Fruit fly (Drosophila melanogaster) whole organism, embryonic: ENCODE data around the gene CG43400.

Experiments used
- BEAF-32 ChIP-seq: fragments of 200-800 bp; sonication (Bioruptor generic); optimal IDR thresholded peaks from 3 replicates; lab custom pipeline; 2017; ENCODE audit warnings: missing biosample characterization, missing genetic modification characterization, mild to moderate bottlenecking, moderate library complexity, missing genetic modification reagents
- Bgb ChIP-seq: fragments of 200-800 bp; sonication (Bioruptor generic); IDR thresholded peaks from 2 replicates; pipeline ENCODE4 v1.3.6; 2022; ENCODE audit warnings: missing biosample characterization, missing genetic modification characterization; ENCODE audit not compliant: partially characterized antibody
- CG11085 ChIP-seq: fragments of 200-800 bp; sonication (Bioruptor generic); IDR thresholded peaks from 2 replicates; pipeline ENCODE4 v1.3.6; 2022; ENCODE audit warnings: missing biosample characterization, missing genetic modification characterization
- CG12299 ChIP-seq: fragments of 200-800 bp; sonication (Bioruptor generic); optimal IDR thresholded peaks from 2 replicates; lab custom pipeline; 2018; ENCODE audit warnings: missing biosample characterization, mild to moderate bottlenecking, missing genetic modification characterization
- CG17328 ChIP-seq: fragments of 200-800 bp; sonication (Bioruptor generic); IDR thresholded peaks from 2 replicates; pipeline ENCODE4 v1.3.6; 2022; ENCODE audit warnings: missing biosample characterization, missing genetic modification characterization
- CG17829 ChIP-seq: fragments of 200-800 bp; optimal IDR thresholded peaks from 2 replicates; lab custom pipeline; 2019; ENCODE audit warnings: missing biosample characterization, mild to moderate bottlenecking, missing genetic modification characterization, moderate library complexity
- CG2199 ChIP-seq: fragments of 200-800 bp; sonication (Bioruptor generic); IDR thresholded peaks from 3 replicates; pipeline ENCODE4 v1.3.6; 2022; ENCODE audit warnings: missing biosample characterization, missing genetic modification characterization
- CG2875 ChIP-seq: fragments of 200-800 bp; sonication (Bioruptor generic); optimal IDR thresholded peaks from 2 replicates; lab custom pipeline; 2017; ENCODE audit warnings: missing biosample characterization, mild to moderate bottlenecking, missing genetic modification characterization, missing genetic modification reagents
- CG31441 ChIP-seq: fragments of 200-800 bp; sonication (Bioruptor generic); IDR thresholded peaks from 2 replicates; pipeline ENCODE4 v1.3.6; 2022; ENCODE audit warnings: missing biosample characterization, missing genetic modification characterization
- CG32767 ChIP-seq: fragments of 200-800 bp; sonication (Bioruptor generic); IDR thresholded peaks from 2 replicates; pipeline ENCODE4 v1.3.6; 2022; ENCODE audit warnings: missing biosample characterization, missing genetic modification characterization
- CG34224 ChIP-seq: fragments of 200-800 bp; sonication (Bioruptor generic); IDR thresholded peaks from 3 replicates; pipeline ENCODE4 v1.3.6; 2022; ENCODE audit warnings: missing biosample characterization, missing genetic modification characterization; ENCODE audit not compliant: partially characterized antibody
- CG4282 ChIP-seq: fragments of 200-800 bp; sonication (Bioruptor generic); optimal IDR thresholded peaks from 2 replicates; lab custom pipeline; 2016; ENCODE audit warnings: missing biosample characterization, missing genetic modification characterization
- CG4820 ChIP-seq: fragments of 200-800 bp; sonication (Bioruptor generic); optimal IDR thresholded peaks from 3 replicates; lab custom pipeline; 2016; ENCODE audit warnings: missing biosample characterization, missing genetic modification characterization
- CG6175 ChIP-seq: fragments of 200-800 bp; sonication (Bioruptor generic); IDR thresholded peaks from 3 replicates; pipeline ENCODE4 v1.3.6; 2022; ENCODE audit warnings: missing biosample characterization, missing genetic modification characterization
- CG6813 ChIP-seq: fragments of 200-800 bp; sonication (Bioruptor generic); optimal IDR thresholded peaks from 2 replicates; lab custom pipeline; 2017; ENCODE audit warnings: missing biosample characterization, missing genetic modification characterization, mild to moderate bottlenecking, moderate library complexity, missing genetic modification reagents
- CG7357 ChIP-seq: fragments of 200-800 bp; sonication (Bioruptor generic); IDR thresholded peaks from 3 replicates; pipeline ENCODE4 v1.3.6; 2022; ENCODE audit warnings: missing biosample characterization, missing genetic modification characterization
- CG7786 ChIP-seq: fragments of 200-800 bp; sonication (Bioruptor generic); optimal IDR thresholded peaks from 2 replicates; lab custom pipeline; 2016; ENCODE audit warnings: missing biosample characterization, missing genetic modification characterization
- CG8765 ChIP-seq: fragments of 200-800 bp; sonication (Bioruptor generic); IDR thresholded peaks from 2 replicates; pipeline ENCODE4 v1.3.6; 2022; ENCODE audit warnings: missing biosample characterization, missing genetic modification characterization
- CG9609 ChIP-seq: fragments of 200-800 bp; sonication (Bioruptor generic); optimal IDR thresholded peaks from 3 replicates; lab custom pipeline; 2016; ENCODE audit warnings: missing biosample characterization, missing genetic modification characterization
- Dad ChIP-seq: fragments of 200-800 bp; sonication (Bioruptor generic); optimal IDR thresholded peaks from 3 replicates; lab custom pipeline; 2016; ENCODE audit warnings: missing biosample characterization, missing genetic modification characterization
- Dip2 ChIP-seq: fragments of 200-800 bp; sonication (Bioruptor generic); IDR thresholded peaks from 2 replicates; pipeline ENCODE4 v1.3.6; 2022; ENCODE audit warnings: missing biosample characterization, missing genetic modification characterization
- Dp ChIP-seq: fragments of 200-800 bp; sonication (Bioruptor generic); optimal IDR thresholded peaks from 2 replicates; lab custom pipeline; 2018; ENCODE audit warnings: missing biosample characterization, mild to moderate bottlenecking, missing genetic modification characterization, moderate library complexity
- Drgx ChIP-seq: fragments of 200-800 bp; sonication (Bioruptor generic); IDR thresholded peaks from 2 replicates; pipeline ENCODE4 v1.3.6; 2022; ENCODE audit warnings: missing biosample characterization, missing genetic modification characterization
- Gug ChIP-seq: fragments of 200-800 bp; sonication (Bioruptor generic); IDR thresholded peaks from 4 replicates; pipeline ENCODE4 v1.3.6; 2022; ENCODE audit warnings: missing biosample characterization, missing genetic modification characterization
- Hsf ChIP-seq: fragments of 200-800 bp; sonication (Bioruptor generic); optimal IDR thresholded peaks from 3 replicates; lab custom pipeline; 2016; ENCODE audit warnings: missing biosample characterization, missing genetic modification characterization
- MBD-R2 ChIP-seq: fragments of 200-800 bp; sonication (Bioruptor generic); IDR thresholded peaks from 2 replicates; pipeline ENCODE4 v1.3.6; 2022; ENCODE audit warnings: missing biosample characterization, missing genetic modification characterization
- NC2β ChIP-seq: fragments of 200-800 bp; sonication (Bioruptor generic); optimal IDR thresholded peaks from 2 replicates; lab custom pipeline; 2016; ENCODE audit warnings: missing biosample characterization, missing genetic modification characterization
- Nf-YB ChIP-seq: fragments of 200-800 bp; sonication (Bioruptor generic); optimal IDR thresholded peaks from 3 replicates; lab custom pipeline; 2019; ENCODE audit warnings: missing biosample characterization, mild to moderate bottlenecking, missing genetic modification characterization, moderate library complexity
- Pdp1 ChIP-seq, 2 experiments: fragments of 200-800 bp; sonication (Bioruptor generic); optimal IDR thresholded peaks; 3 replicates each; lab custom pipeline; 2016; ENCODE audit warnings: missing biosample characterization in 2 of 2, missing genetic modification characterization in 2 of 2, mild to moderate bottlenecking in 1 of 2, moderate library complexity in 1 of 2
- Ptx1 ChIP-seq: fragments of 200-800 bp; sonication (Bioruptor generic); IDR thresholded peaks from 2 replicates; pipeline ENCODE4 v1.3.6; 2022; ENCODE audit warnings: missing biosample characterization, missing genetic modification characterization
- TFAM ChIP-seq: fragments of 200-800 bp; sonication (Bioruptor generic); optimal IDR thresholded peaks from 2 replicates; lab custom pipeline; 2017; ENCODE audit warnings: missing biosample characterization, missing genetic modification characterization, inconsistent platforms
- bab2 ChIP-seq: fragments of 200-800 bp; sonication (Bioruptor generic); optimal IDR thresholded peaks from 2 replicates; lab custom pipeline; 2016; ENCODE audit warnings: missing biosample characterization, missing genetic modification characterization
- cad ChIP-seq: fragments of >200 bp; optimal IDR thresholded peaks from 2 replicates; lab custom pipeline; 2017; ENCODE audit warnings: missing biosample characterization, missing genetic modification characterization
- dan ChIP-seq: fragments of 200-800 bp; sonication (Bioruptor generic); IDR thresholded peaks from 2 replicates; pipeline ENCODE4 v1.3.6; 2022; ENCODE audit warnings: missing biosample characterization, missing genetic modification characterization
- dimm ChIP-seq: fragments of 200-800 bp; sonication (Bioruptor generic); IDR thresholded peaks from 2 replicates; pipeline ENCODE4 v1.3.6; 2022; ENCODE audit warnings: missing biosample characterization, missing genetic modification characterization
- dm ChIP-seq: fragments of 200-800 bp; sonication (Bioruptor generic); optimal IDR thresholded peaks from 3 replicates; lab custom pipeline; 2016; ENCODE audit warnings: missing biosample characterization, missing genetic modification characterization
- ems ChIP-seq: fragments of 200-800 bp; sonication (Bioruptor generic); optimal IDR thresholded peaks from 3 replicates; lab custom pipeline; 2016; ENCODE audit warnings: missing biosample characterization, missing genetic modification characterization
- fd102C ChIP-seq: fragments of 200-800 bp; sonication (Bioruptor generic); optimal IDR thresholded peaks from 2 replicates; lab custom pipeline; 2018; ENCODE audit warnings: missing biosample characterization, mild to moderate bottlenecking, missing genetic modification characterization, moderate library complexity
- fd3F ChIP-seq: fragments of 200-800 bp; sonication (Bioruptor generic); optimal IDR thresholded peaks from 2 replicates; lab custom pipeline; 2018; ENCODE audit warnings: missing biosample characterization, mild to moderate bottlenecking, missing genetic modification characterization, moderate library complexity
- gro ChIP-seq: fragments of 200-800 bp; sonication (Bioruptor generic); optimal IDR thresholded peaks from 2 replicates; lab custom pipeline; 2016; ENCODE audit warnings: missing biosample characterization, missing genetic modification characterization
- hbn ChIP-seq: fragments of 200-800 bp; sonication (Bioruptor generic); IDR thresholded peaks from 2 replicates; pipeline ENCODE4 v1.3.6; 2022; ENCODE audit warnings: missing biosample characterization, missing genetic modification characterization; ENCODE audit not compliant: partially characterized antibody
- kay ChIP-seq: fragments of 200-800 bp; sonication (Bioruptor generic); optimal IDR thresholded peaks from 2 replicates; lab custom pipeline; 2016; ENCODE audit warnings: missing biosample characterization, missing genetic modification characterization
- luna ChIP-seq: fragments of 200-800 bp; sonication (Bioruptor generic); optimal IDR thresholded peaks from 2 replicates; lab custom pipeline; 2016; ENCODE audit warnings: missing biosample characterization, missing genetic modification characterization
- otp ChIP-seq: fragments of 200-800 bp; sonication (Bioruptor generic); IDR thresholded peaks from 3 replicates; pipeline ENCODE4, ENCODE4 v1.3.6; 2022; ENCODE audit warnings: missing biosample characterization, missing genetic modification characterization
- pfk ChIP-seq: fragments of 200-800 bp; sonication (Bioruptor generic); optimal IDR thresholded peaks from 2 replicates; lab custom pipeline; 2018; ENCODE audit warnings: missing biosample characterization, mild to moderate bottlenecking, missing genetic modification characterization, moderate library complexity
- salm ChIP-seq: fragments of 200-800 bp; sonication (Bioruptor generic); optimal IDR thresholded peaks from 2 replicates; lab custom pipeline; 2018; ENCODE audit warnings: missing biosample characterization, mild to moderate bottlenecking, missing genetic modification characterization
- sima ChIP-seq: fragments of 200-800 bp; sonication (Bioruptor generic); optimal IDR thresholded peaks from 2 replicates; lab custom pipeline; 2016; ENCODE audit warnings: missing biosample characterization, missing genetic modification characterization
- tio ChIP-seq: fragments of 200-800 bp; sonication (Bioruptor generic); optimal IDR thresholded peaks from 2 replicates; lab custom pipeline; 2017; ENCODE audit warnings: missing biosample characterization, missing genetic modification characterization, inconsistent platforms
- z ChIP-seq: fragments of 200-800 bp; sonication (Bioruptor generic); IDR thresholded peaks from 3 replicates; pipeline ENCODE4 v1.3.6; 2022; ENCODE audit warnings: missing biosample characterization, missing genetic modification characterization
- zen ChIP-seq: fragments of 200-800 bp; sonication (Bioruptor generic); optimal IDR thresholded peaks from 3 replicates; lab custom pipeline; 2018; ENCODE audit warnings: missing biosample characterization, mild to moderate bottlenecking, missing genetic modification characterization, moderate library complexity
- zfh1 ChIP-seq: fragments of 200-800 bp; sonication (Bioruptor generic); IDR thresholded peaks from 3 replicates; pipeline ENCODE4 v1.3.6; 2022; ENCODE audit warnings: missing biosample characterization, missing genetic modification characterization

CG43400 gene

dm6 chr2L:8514748-8515147, 24.2 kb downstream of the CG43400 start, which contains the start of the genes CG13097 and PIG-U (continued):
- TF ChIP-seq MBD-R2 (GFP tag; lab: Robert Waterston, UW) (peak; percentile 91; the same call in 1 of the 2 replicates), dan (no peak), CG6175 (GFP tag; lab: Robert Waterston, UW) (0 out of 3 replicates have a peak, but pooled peaks have one; percentile 41), cad (GFP tag; lab: Kevin White, UChicago) (no peak), fd3F (GFP tag; lab: Kevin White, UChicago) (peak; percentile 46), gro (peak; percentile 86), CG4282 (GFP tag; lab: Kevin White, UChicago) (no peak), CG17829 (peak; percentile 90), CG8765 (peak; percentile 71), salm (peak; percentile 34), Pdp1 (GFP tag; optimal IDR thresholded peaks at IDR 0.05; lab: Kevin White, UChicago) (peak; percentile 77 to 79), tio (no peak), CG11085 (peak; percentile 28; the same call in 1 of the 2 replicates), CG6813 (peak; percentile 57), bab2 (GFP tag; lab: Kevin White, UChicago) (peak; percentile 84), CG34224 (GFP tag; lab: Robert Waterston, UW) (peak; percentile 97), Dip2 (no peak), dm (peak; percentile 81), CG12299 (tag; lab: Kevin White, UChicago) (peak; percentile 69), CG2199 (GFP tag; lab: Robert Waterston, UW) (0 out of 3 replicates have a peak, but pooled peaks have one; percentile 10), TFAM (GFP tag; lab: Kevin White, UChicago) (no peak), CG31441 (GFP tag; lab: Robert Waterston, UW) (peak; percentile 79), CG7786 (GFP tag; lab: Kevin White, UChicago) (peak; percentile 69), dimm (GFP tag; lab: Robert Waterston, UW) (peak; percentile 46; the same call in 1 of the 2 replicates), z (no peak), Dp (peak; percentile 59), Dad (GFP tag; lab: Kevin White, UChicago) (peak; percentile 82), zfh1 (peak; percentile 84), CG9609 (peak; percentile 78), CG17328 (GFP tag; lab: Robert Waterston, UW) (peak; percentile 81), Drgx (GFP tag; lab: Robert Waterston, UW) (peak; percentile 68; the same call in 1 of the 2 replicates), Ptx1 (peak; percentile 88), Gug (peak; percentile 85), NC2β (peak; percentile 61), Bgb (peak; percentile 85), kay (GFP tag; lab: Kevin White, UChicago) (peak; percentile 69), ems (GFP tag; lab: Kevin White, UChicago) (peak; percentile 88), hbn (GFP tag; lab: Robert Waterston, UW) (peak; percentile 96), CG2875 (GFP tag; lab: Kevin White, UChicago) (no peak), CG32767 (GFP tag; lab: Robert Waterston, UW) (peak; percentile 57; the same call in 1 of the 2 replicates), fd102C (GFP tag; lab: Kevin White, UChicago) (peak; percentile 36), luna (GFP tag; lab: Kevin White, UChicago) (no peak), CG7357 (GFP tag; lab: Robert Waterston, UW) (peak; percentile 52; the same call in 1 of the 3 replicates), BEAF-32 (peak; percentile 94), zen (tag; lab: Kevin White, UChicago) (peak; percentile 78), sima (GFP tag; lab: Kevin White, UChicago) (peak; percentile 38), pfk (GFP tag; lab: Kevin White, UChicago) (peak; percentile 8), Nf-YB (GFP tag; lab: Kevin White, UChicago) (peak; percentile 44), otp (0 out of 3 replicates have a peak, but pooled peaks have one; percentile 57), Hsf (GFP tag; lab: Kevin White, UChicago) (peak; percentile 81), CG4820 (GFP tag; lab: Kevin White, UChicago) (peak; percentile 72)
